Fruit fly (Drosophila melanogaster) whole organism, pupa: ENCODE measurements around the gene CG7299.

Experiments used
- CG10348 ChIP-seq: fragments of 200-800 bp; sonication (Bioruptor generic); IDR thresholded peaks from 2 replicates; pipeline ENCODE4 v1.3.6; 2022; ENCODE audit warnings: missing biosample characterization, missing genetic modification characterization
- CG12605 ChIP-seq: fragments of 200-800 bp; sonication (Bioruptor generic); IDR thresholded peaks from 2 replicates; pipeline ENCODE4 v1.3.6; 2022; ENCODE audit warnings: missing biosample characterization, missing genetic modification characterization
- CG13204 ChIP-seq: fragments of 200-800 bp; sonication (Bioruptor generic); optimal IDR thresholded peaks from 2 replicates; lab custom pipeline; 2018; ENCODE audit warnings: missing biosample characterization, mild to moderate bottlenecking, missing genetic modification characterization, moderate library complexity
- CG14655 ChIP-seq: fragments of 200-800 bp; sonication (Bioruptor generic); optimal IDR thresholded peaks from 3 replicates; lab custom pipeline; 2017; ENCODE audit warnings: mild to moderate bottlenecking, missing biosample characterization, missing genetic modification reagents, missing genetic modification characterization
- CG15710 ChIP-seq: fragments of 200-800 bp; sonication (Bioruptor generic); optimal IDR thresholded peaks from 2 replicates; lab custom pipeline; 2018; ENCODE audit warnings: missing biosample characterization, mild to moderate bottlenecking, missing genetic modification characterization, moderate library complexity
- CG17806 ChIP-seq: fragments of 200-800 bp; sonication (Bioruptor generic); optimal IDR thresholded peaks from 2 replicates; lab custom pipeline; 2018; ENCODE audit warnings: missing biosample characterization, mild to moderate bottlenecking, missing genetic modification characterization, moderate library complexity
- CG32121 ChIP-seq: fragments of 200-800 bp; sonication (Bioruptor generic); IDR thresholded peaks from 2 replicates; pipeline ENCODE4 v1.3.6; 2022; ENCODE audit warnings: missing biosample characterization, missing genetic modification characterization
- CG34367 ChIP-seq: fragments of 200-800 bp; sonication (Bioruptor generic); optimal IDR thresholded peaks from 2 replicates; lab custom pipeline; 2018; ENCODE audit warnings: missing biosample characterization, mild to moderate bottlenecking, missing genetic modification characterization
- CG4496 ChIP-seq: fragments of 200-800 bp; sonication (Bioruptor generic); IDR thresholded peaks from 3 replicates; pipeline ENCODE4 v1.3.6; 2022; ENCODE audit warnings: missing biosample characterization, missing genetic modification characterization
- CG8159 ChIP-seq: fragments of 200-800 bp; sonication (Bioruptor generic); optimal IDR thresholded peaks from 3 replicates; lab custom pipeline; 2018; ENCODE audit warnings: missing biosample characterization, mild to moderate bottlenecking, missing genetic modification characterization, moderate library complexity
- CG8301 ChIP-seq: fragments of 200-800 bp; sonication (Bioruptor generic); optimal IDR thresholded peaks from 2 replicates; lab custom pipeline; 2018; ENCODE audit warnings: missing biosample characterization, mild to moderate bottlenecking, missing genetic modification characterization
- CG9948 ChIP-seq: fragments of 200-800 bp; sonication (Bioruptor generic); optimal IDR thresholded peaks from 2 replicates; lab custom pipeline; 2018; ENCODE audit warnings: missing biosample characterization, mild to moderate bottlenecking, missing genetic modification characterization, moderate library complexity
- D1 ChIP-seq: fragments of 200-800 bp; sonication (Bioruptor generic); optimal IDR thresholded peaks from 2 replicates; lab custom pipeline; 2018; ENCODE audit warnings: missing biosample characterization, mild to moderate bottlenecking, missing genetic modification characterization, moderate library complexity
- EcR ChIP-seq: fragments of 200-800 bp; sonication (Bioruptor generic); optimal IDR thresholded peaks from 3 replicates; lab custom pipeline; 2019; ENCODE audit warnings: missing biosample characterization, missing genetic modification characterization, mild to moderate bottlenecking, moderate library complexity, missing genetic modification reagents
- Ets98B ChIP-seq: fragments of 200-800 bp; sonication (Bioruptor generic); IDR thresholded peaks from 2 replicates; pipeline ENCODE4 v1.3.6; 2022; ENCODE audit warnings: missing biosample characterization, missing genetic modification characterization
- Pif1A ChIP-seq: fragments of 200-800 bp; sonication (Bioruptor generic); optimal IDR thresholded peaks from 3 replicates; lab custom pipeline; 2016; ENCODE audit warnings: missing biosample characterization, missing genetic modification characterization
- Pif1B ChIP-seq: fragments of 200-800 bp; sonication (Bioruptor generic); optimal IDR thresholded peaks from 3 replicates; lab custom pipeline; 2016; ENCODE audit warnings: missing biosample characterization, missing genetic modification characterization
- Snoo ChIP-seq: fragments of 200-800 bp; sonication (Bioruptor generic); optimal IDR thresholded peaks from 3 replicates; lab custom pipeline; 2017; ENCODE audit warnings: missing biosample characterization, mild to moderate bottlenecking, missing genetic modification characterization, inconsistent platforms
- fd96Ca ChIP-seq: fragments of 200-800 bp; sonication (Bioruptor generic); IDR thresholded peaks from 3 replicates; pipeline ENCODE4 v1.3.6; 2022; ENCODE audit warnings: missing biosample characterization, missing genetic modification characterization
- gl ChIP-seq: fragments of 200-800 bp; sonication (Bioruptor generic); optimal IDR thresholded peaks from 2 replicates; lab custom pipeline; 2018; ENCODE audit warnings: missing biosample characterization, mild to moderate bottlenecking, missing genetic modification characterization
- rn ChIP-seq: fragments of 200-800 bp; sonication (Bioruptor generic); IDR thresholded peaks from 2 replicates; pipeline ENCODE4 v1.3.6; 2022; ENCODE audit warnings: missing biosample characterization, missing genetic modification characterization

Gene CG7299

DNA sequence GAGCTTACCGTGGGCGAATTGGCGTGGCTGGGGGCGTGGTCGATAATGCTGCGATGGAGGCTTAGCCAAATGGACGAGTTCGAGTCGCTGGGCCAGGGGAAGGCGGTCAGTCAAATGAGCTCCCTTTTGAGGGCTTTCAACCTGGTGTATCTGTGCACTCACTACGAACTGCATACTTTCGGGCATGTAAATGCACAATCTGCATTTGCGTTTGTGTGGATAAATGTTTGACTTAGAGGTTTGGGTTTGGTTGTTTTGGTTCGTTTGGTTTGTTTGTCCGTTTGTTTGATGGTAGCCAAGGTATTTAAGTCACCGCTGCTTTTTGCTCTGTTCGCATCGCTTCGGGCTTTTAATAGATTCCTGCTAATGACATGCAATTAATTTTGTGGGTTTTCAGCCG is 27.0 kb upstream of the CG7299 start:
- TF ChIP-seq CG15710 (no peak), CG34367 (tag; lab: Kevin White, UChicago) (no peak), gl (tag; lab: Kevin White, UChicago) (no peak), CG13204 (GFP tag; lab: Kevin White, UChicago) (no peak), CG8301 (tag; lab: Kevin White, UChicago) (no peak), Pif1B (GFP tag; lab: Kevin White, UChicago) (no peak), CG12605 (no peak), CG14655 (GFP tag; lab: Kevin White, UChicago) (no peak), CG32121 (GFP tag; lab: Robert Waterston, UW) (no peak), CG9948 (no peak), rn (GFP tag; lab: Robert Waterston, UW) (no peak), CG8159 (tag; lab: Kevin White, UChicago) (no peak), D1 (tag; lab: Kevin White, UChicago) (no peak), fd96Ca (GFP tag; lab: Robert Waterston, UW) (no peak), EcR (no peak), Ets98B (GFP tag; lab: Robert Waterston, UW) (no peak), Pif1A (GFP tag; lab: Kevin White, UChicago) (no peak), CG17806 (tag; lab: Kevin White, UChicago) (no peak)

dm6 chr2L:10709353-10709752 is 25.1 kb upstream of the CG7299 start, which contains the start of gene Lip2:
Gene Lip2 (minus strand): TSS chr2L:10709453.
- TF ChIP-seq CG14655 (GFP tag; lab: Kevin White, UChicago) = no peak
- no peak for TF ChIP-seq EcR
- no peak for TF ChIP-seq Pif1A (GFP tag; lab: Kevin White, UChicago)
- no peak for TF ChIP-seq CG34367 (tag; lab: Kevin White, UChicago)
- no peak for TF ChIP-seq CG8159 (tag; lab: Kevin White, UChicago)
- no peak for TF ChIP-seq Ets98B (GFP tag; lab: Robert Waterston, UW)
- TF ChIP-seq CG17806 (tag; lab: Kevin White, UChicago) = no peak
- TF ChIP-seq gl (tag; lab: Kevin White, UChicago) = no peak
- no peak for TF ChIP-seq Pif1B (GFP tag; lab: Kevin White, UChicago)
- no peak for TF ChIP-seq CG12605
- TF ChIP-seq fd96Ca (GFP tag; lab: Robert Waterston, UW) = no peak
- TF ChIP-seq CG8301 (tag; lab: Kevin White, UChicago) = no peak
- TF ChIP-seq rn (GFP tag; lab: Robert Waterston, UW) = no peak
- no peak for TF ChIP-seq CG13204 (GFP tag; lab: Kevin White, UChicago)
- no peak for TF ChIP-seq CG10348 (GFP tag; lab: Robert Waterston, UW)
- TF ChIP-seq CG15710 = no peak
- TF ChIP-seq Snoo = no peak
- no peak for TF ChIP-seq CG4496
- TF ChIP-seq CG32121 (GFP tag; lab: Robert Waterston, UW) = no peak
- TF ChIP-seq D1 (tag; lab: Kevin White, UChicago) = no peak

dm6 chr2L:10708089-10708488 is 23.9 kb upstream of the CG7299 start:
- TF ChIP-seq CG10348 (GFP tag; lab: Robert Waterston, UW) (no peak), Snoo (no peak), CG8159 (tag; lab: Kevin White, UChicago) (no peak), Pif1A (GFP tag; lab: Kevin White, UChicago) (no peak), fd96Ca (GFP tag; lab: Robert Waterston, UW) (no peak), CG32121 (GFP tag; lab: Robert Waterston, UW) (no peak), CG4496 (no peak), CG8301 (tag; lab: Kevin White, UChicago) (no peak), Ets98B (GFP tag; lab: Robert Waterston, UW) (no peak), CG34367 (tag; lab: Kevin White, UChicago) (no peak)

DNA sequence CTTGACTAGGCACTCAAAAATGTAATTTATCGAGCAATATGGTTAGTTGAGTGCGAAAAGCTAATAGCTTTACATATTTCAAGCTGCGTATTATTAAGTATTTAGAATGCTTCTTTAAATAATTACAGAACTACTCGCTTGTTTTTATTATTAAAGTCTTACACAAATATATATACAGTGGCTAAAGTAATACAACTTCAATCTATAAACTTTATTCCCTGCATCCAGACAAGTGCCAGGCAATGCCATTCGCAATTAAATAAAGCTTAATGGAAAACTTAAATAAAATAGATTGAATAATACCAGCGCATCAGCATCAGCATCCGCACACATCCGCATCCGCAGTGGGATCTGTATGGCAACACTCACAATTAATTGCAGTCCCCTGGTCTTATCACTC is 22.1 kb upstream of the CG7299 start:
- TF ChIP-seq CG9948 (no peak), Pif1B (GFP tag; lab: Kevin White, UChicago) (no peak), CG4496 (no peak), gl (tag; lab: Kevin White, UChicago) (no peak), rn (GFP tag; lab: Robert Waterston, UW) (no peak), Ets98B (GFP tag; lab: Robert Waterston, UW) (no peak), EcR (no peak), Snoo (no peak), fd96Ca (GFP tag; lab: Robert Waterston, UW) (no peak)

DNA sequence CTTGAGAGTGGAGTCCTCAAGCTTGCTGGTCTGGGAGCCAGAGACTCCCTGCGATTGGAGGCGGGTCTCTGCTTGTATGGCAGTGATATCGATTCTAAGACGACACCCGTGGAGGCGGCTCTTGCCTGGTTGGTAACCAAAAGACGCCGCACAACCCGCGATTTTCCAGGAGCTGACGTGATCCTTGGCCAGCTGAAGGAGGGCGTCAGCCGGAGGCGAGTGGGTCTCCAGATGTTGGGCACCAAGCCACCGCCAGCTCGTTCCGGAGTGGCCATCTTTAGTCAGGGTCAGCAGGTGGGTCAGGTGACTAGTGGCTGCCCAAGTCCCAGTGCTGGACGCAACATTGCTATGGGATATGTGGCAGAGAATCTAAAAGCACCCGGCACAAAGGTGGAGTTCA is 20.2 kb upstream of the CG7299 start:
- TF ChIP-seq CG15710 (no peak), CG4496 (no peak), CG9948 (no peak), CG10348 (GFP tag; lab: Robert Waterston, UW) (no peak)

dm6 chr2L:10703281-10703680 is 19.1 kb upstream of the CG7299 start, which contains the start of gene CG6415:
Gene CG6415 (plus strand): TSS chr2L:10703621.
- TF ChIP-seq Ets98B (GFP tag; lab: Robert Waterston, UW) (peak; percentile 76), CG12605 (peak; percentile 54; the same call in 1 of the 2 replicates), CG14655 (GFP tag; lab: Kevin White, UChicago) (peak; percentile 58), CG17806 (tag; lab: Kevin White, UChicago) (no peak), gl (tag; lab: Kevin White, UChicago) (no peak), CG13204 (GFP tag; lab: Kevin White, UChicago) (no peak), CG8159 (tag; lab: Kevin White, UChicago) (no peak), rn (GFP tag; lab: Robert Waterston, UW) (0 out of 2 replicates have a peak, but pooled peaks have one; percentile 13), CG8301 (tag; lab: Kevin White, UChicago) (peak; percentile 56), CG32121 (GFP tag; lab: Robert Waterston, UW) (peak; percentile 85), fd96Ca (GFP tag; lab: Robert Waterston, UW) (peak; percentile 69), CG34367 (tag; lab: Kevin White, UChicago) (no peak), Pif1B (GFP tag; lab: Kevin White, UChicago) (no peak), Pif1A (GFP tag; lab: Kevin White, UChicago) (peak; percentile 25), CG15710 (no peak), CG4496 (peak; percentile 82)
